Worm (Caenorhabditis elegans): Measurements from ENCODE around the gene nsph-3.1.
A peak's percentile ranks its signal among the peaks of the same experiment; 100 is the strongest.

Gene nsph-3.1

ce11 chrIV:10936906-10937540, 12.6 kb upstream of the nsph-3.1 start, which contains the start of gene fic-1:
TSS of gene fic-1 (plus strand) at chrIV:10937454.
- TF ChIP-seq ceh-28 (tag; optimal IDR thresholded peaks at IDR 0.05) (peak; percentile 91), ztf-4 (tag; optimal IDR thresholded peaks at IDR 0.05) (no peak), sea-2 (GFP tag; optimal IDR thresholded peaks at IDR 0.05) (peak; percentile 78), lin-39 (tag; optimal IDR thresholded peaks at IDR 0.05) (no peak), pqm-1 (tag; optimal IDR thresholded peaks at IDR 0.05) (peak; percentile 34), eor-1 (tag; optimal IDR thresholded peaks at IDR 0.05) (peak in 1 of 2 experiments; percentile 12), zag-1 (tag; optimal IDR thresholded peaks at IDR 0.05) (no peak), aly-2 (tag; optimal IDR thresholded peaks at IDR 0.05) (no peak), nhr-43 (tag; optimal IDR thresholded peaks at IDR 0.05; ENCODE audit: poor library complexity, severe bottlenecking) (no peak), snpc-4 (tag; optimal IDR thresholded peaks at IDR 0.05) (peak; percentile 73), ztf-11 (tag; optimal IDR thresholded peaks at IDR 0.05) (no peak), R02D3.7 (tag; optimal IDR thresholded peaks at IDR 0.05) (peak; percentile 15), elt-2 (tag; optimal IDR thresholded peaks at IDR 0.05) (peak; percentile 28), fkh-2 (tag; optimal IDR thresholded peaks at IDR 0.05) (peak; percentile 11), egl-5 (tag; optimal IDR thresholded peaks at IDR 0.05) (peak; percentile 60), hmg-11 (tag; optimal IDR thresholded peaks at IDR 0.05) (no peak), unc-62 (GFP tag; optimal IDR thresholded peaks at IDR 0.05) (no peak), egl-27 (tag; optimal IDR thresholded peaks at IDR 0.05) (no peak), nhr-25 (tag; optimal IDR thresholded peaks at IDR 0.05) (no peak), nhr-67 (tag; optimal IDR thresholded peaks at IDR 0.05) (no peak), mdl-1 (tag; optimal IDR thresholded peaks at IDR 0.05) (no peak), lsy-12 (tag; optimal IDR thresholded peaks at IDR 0.05) (peak; percentile 4), nhr-76 (tag; optimal IDR thresholded peaks at IDR 0.05) (no peak), nhr-11 (tag; optimal IDR thresholded peaks at IDR 0.05) (no peak), tbx-2 (tag; optimal IDR thresholded peaks at IDR 0.05) (no peak), pha-4 (tag; optimal IDR thresholded peaks at IDR 0.05) (peak; percentile 92), ama-1 (optimal IDR thresholded peaks at IDR 0.05) (no peak), ceh-9 (tag; optimal IDR thresholded peaks at IDR 0.05) (no peak), nfya-1 (tag; optimal IDR thresholded peaks at IDR 0.05; ENCODE audit: insufficient read depth) (peak; percentile 82), ZK546.5 (tag; optimal IDR thresholded peaks at IDR 0.05) (no peak), nhr-28 (tag; optimal IDR thresholded peaks at IDR 0.05) (no peak), elt-3 (tag; optimal IDR thresholded peaks at IDR 0.05) (no peak), fkh-10 (GFP tag; optimal IDR thresholded peaks at IDR 0.05) (peak; percentile 94), elt-1 (tag; optimal IDR thresholded peaks at IDR 0.05) (no peak), daf-12 (tag; optimal IDR thresholded peaks at IDR 0.05) (no peak), unc-39 (tag; optimal IDR thresholded peaks at IDR 0.05) (no peak), lin-15B (tag; optimal IDR thresholded peaks at IDR 0.05) (peak; percentile 51), nhr-77 (tag; optimal IDR thresholded peaks at IDR 0.05) (no peak), nhr-237 (tag; optimal IDR thresholded peaks at IDR 0.05) (no peak), nhr-23 (tag; optimal IDR thresholded peaks at IDR 0.05) (no peak), ceh-82 (tag; optimal IDR thresholded peaks at IDR 0.05) (no peak), skn-1 (tag; optimal IDR thresholded peaks at IDR 0.05) (peak; percentile 16), ceh-16 (tag; optimal IDR thresholded peaks at IDR 0.05) (no peak), fos-1 (tag; optimal IDR thresholded peaks at IDR 0.05) (no peak), jun-1 (tag; optimal IDR thresholded peaks at IDR 0.05) (no peak), nhr-12 (tag; optimal IDR thresholded peaks at IDR 0.05) (no peak), mml-1 (tag; optimal IDR thresholded peaks at IDR 0.05) (no peak)
